Fruit fly (Drosophila melanogaster) whole organism, embryonic: ENCODE measurements around the gene CG31683.

Experiments used
- Awh ChIP-seq: fragments of 200-800 bp; sonication (Bioruptor generic); IDR thresholded peaks from 2 replicates; pipeline ENCODE4, ENCODE4 v1.3.6; 2022; ENCODE audit warnings: missing biosample characterization, missing genetic modification characterization
- CG10462 ChIP-seq: fragments of 200-800 bp; sonication (Bioruptor generic); optimal IDR thresholded peaks from 2 replicates; lab custom pipeline; 2016; ENCODE audit warnings: missing biosample characterization, missing genetic modification characterization
- CG10543 ChIP-seq: fragments of 200-800 bp; sonication (Bioruptor generic); optimal IDR thresholded peaks from 3 replicates; lab custom pipeline; 2017; ENCODE audit warnings: missing biosample characterization, mild to moderate bottlenecking, missing genetic modification characterization, moderate library complexity
- CG12219 ChIP-seq: fragments of 200-800 bp; sonication (Bioruptor generic); optimal IDR thresholded peaks from 3 replicates; lab custom pipeline; 2018; ENCODE audit warnings: missing biosample characterization, mild to moderate bottlenecking, missing genetic modification characterization
- CG12299 ChIP-seq: fragments of 200-800 bp; sonication (Bioruptor generic); optimal IDR thresholded peaks from 2 replicates; lab custom pipeline; 2018; ENCODE audit warnings: missing biosample characterization, mild to moderate bottlenecking, missing genetic modification characterization
- CG13424 ChIP-seq: fragments of 200-800 bp; sonication (Bioruptor generic); optimal IDR thresholded peaks from 2 replicates; lab custom pipeline; 2019; ENCODE audit warnings: missing biosample characterization, mild to moderate bottlenecking, missing genetic modification characterization, moderate library complexity
- CG14014 ChIP-seq: fragments of 200-800 bp; sonication (Bioruptor generic); IDR thresholded peaks from 2 replicates; pipeline ENCODE4 v1.3.6; 2022; ENCODE audit warnings: missing biosample characterization, missing genetic modification characterization
- CG14050 ChIP-seq: fragments of 200-800 bp; sonication (Bioruptor generic); IDR thresholded peaks from 3 replicates; pipeline ENCODE4 v1.3.6; 2022; ENCODE audit warnings: missing biosample characterization, missing genetic modification characterization
- CG15073 ChIP-seq: fragments of 200-800 bp; sonication (Bioruptor generic); optimal IDR thresholded peaks from 2 replicates; lab custom pipeline; 2016; ENCODE audit warnings: missing biosample characterization, missing genetic modification characterization
- CG15514 ChIP-seq: fragments of 200-800 bp; sonication (Bioruptor generic); optimal IDR thresholded peaks from 3 replicates; lab custom pipeline; 2017; ENCODE audit warnings: missing biosample characterization, missing genetic modification characterization, mild to moderate bottlenecking, moderate library complexity, missing genetic modification reagents
- CG17359 ChIP-seq: fragments of 200-800 bp; sonication (Bioruptor generic); optimal IDR thresholded peaks from 3 replicates; lab custom pipeline; 2018; ENCODE audit warnings: missing biosample characterization, mild to moderate bottlenecking, missing genetic modification characterization, moderate library complexity
- CG18011 ChIP-seq: fragments of 200-800 bp; sonication (Bioruptor generic); optimal IDR thresholded peaks from 2 replicates; lab custom pipeline; 2017; ENCODE audit warnings: missing biosample characterization, missing genetic modification characterization, mild to moderate bottlenecking, moderate library complexity, missing genotype
- CG18599 ChIP-seq: fragments of 200-800 bp; sonication (Bioruptor generic); optimal IDR thresholded peaks from 3 replicates; lab custom pipeline; 2017; ENCODE audit warnings: missing biosample characterization, missing genetic modification characterization, mild to moderate bottlenecking, moderate library complexity, missing genetic modification reagents
- CG2120 ChIP-seq: fragments of 200-800 bp; sonication (Bioruptor generic); optimal IDR thresholded peaks from 3 replicates; lab custom pipeline; 2016; ENCODE audit warnings: missing biosample characterization, missing genetic modification characterization
- CG31365 ChIP-seq: fragments of 200-800 bp; sonication (Bioruptor generic); optimal IDR thresholded peaks from 2 replicates; lab custom pipeline; 2018; ENCODE audit warnings: missing biosample characterization, mild to moderate bottlenecking, missing genetic modification characterization
- CG31388 ChIP-seq: fragments of 200-800 bp; sonication (Bioruptor generic); optimal IDR thresholded peaks from 2 replicates; lab custom pipeline; 2016; ENCODE audit warnings: missing biosample characterization, missing genetic modification characterization
- CG32532 ChIP-seq: fragments of 200-800 bp; sonication (Bioruptor generic); IDR thresholded peaks from 2 replicates; pipeline ENCODE4 v1.3.6; 2022; ENCODE audit warnings: missing biosample characterization, missing genetic modification characterization
- CG3407 ChIP-seq: fragments of 200-800 bp; sonication (Bioruptor generic); optimal IDR thresholded peaks from 2 replicates; lab custom pipeline; 2018; ENCODE audit warnings: missing biosample characterization, mild to moderate bottlenecking, missing genetic modification characterization
- CG3847 ChIP-seq: fragments of 200-800 bp; sonication (Bioruptor generic); IDR thresholded peaks from 2 replicates; pipeline ENCODE4 v1.3.6; 2022; ENCODE audit warnings: missing biosample characterization, missing genetic modification characterization
- CG4360 ChIP-seq: fragments of 200-800 bp; sonication (Bioruptor generic); IDR thresholded peaks from 2 replicates; pipeline ENCODE4 v1.3.6; 2022; ENCODE audit warnings: missing biosample characterization, missing genetic modification characterization
- CG4424 ChIP-seq: fragments of 200-800 bp; sonication (Bioruptor generic); optimal IDR thresholded peaks from 3 replicates; lab custom pipeline; 2016; ENCODE audit warnings: missing biosample characterization, missing genetic modification characterization
- CG4617 ChIP-seq: fragments of 200-800 bp; sonication (Bioruptor generic); optimal IDR thresholded peaks from 3 replicates; lab custom pipeline; 2016; ENCODE audit warnings: missing biosample characterization, missing genetic modification characterization, borderline replicate concordance
- CG6683 ChIP-seq: fragments of 200-800 bp; sonication (Bioruptor generic); optimal IDR thresholded peaks from 2 replicates; lab custom pipeline; 2017; ENCODE audit warnings: missing biosample characterization, mild to moderate bottlenecking, missing genetic modification characterization, missing genetic modification reagents
- CG6791 ChIP-seq: fragments of 200-800 bp; sonication (Bioruptor generic); IDR thresholded peaks from 3 replicates; pipeline ENCODE4 v1.3.6; 2022; ENCODE audit warnings: missing biosample characterization, missing genetic modification characterization; ENCODE audit not compliant: partially characterized antibody
- CG7928 ChIP-seq: fragments of 200-800 bp; sonication (Bioruptor generic); optimal IDR thresholded peaks from 2 replicates; lab custom pipeline; 2017; ENCODE audit warnings: missing biosample characterization, mild to moderate bottlenecking, missing genetic modification characterization
- Drgx ChIP-seq: fragments of 200-800 bp; sonication (Bioruptor generic); IDR thresholded peaks from 2 replicates; pipeline ENCODE4 v1.3.6; 2022; ENCODE audit warnings: missing biosample characterization, missing genetic modification characterization
- Elba2 ChIP-seq: fragments of 200-800 bp; sonication (Bioruptor generic); optimal IDR thresholded peaks from 3 replicates; lab custom pipeline; 2016; ENCODE audit warnings: missing biosample characterization, missing genetic modification characterization
- HLH3B ChIP-seq: fragments of 200-800 bp; sonication (Bioruptor generic); IDR thresholded peaks from 2 replicates; pipeline ENCODE4 v1.3.6; 2022; ENCODE audit warnings: missing biosample characterization, missing genetic modification characterization
- HLH54F ChIP-seq: fragments of 200-800 bp; sonication (Bioruptor generic); optimal IDR thresholded peaks from 3 replicates; lab custom pipeline; 2016; ENCODE audit warnings: missing biosample characterization, missing genetic modification characterization
- Hey ChIP-seq: fragments of 200-800 bp; sonication (Bioruptor generic); optimal IDR thresholded peaks from 3 replicates; lab custom pipeline; 2018; ENCODE audit warnings: missing biosample characterization, mild to moderate bottlenecking, missing genetic modification characterization
- Hmr ChIP-seq: fragments of 200-800 bp; sonication (Bioruptor generic); optimal IDR thresholded peaks from 3 replicates; lab custom pipeline; 2017; ENCODE audit warnings: mild to moderate bottlenecking, missing biosample characterization, missing genetic modification reagents, missing genetic modification characterization
- Kr ChIP-seq: fragments of 200-800 bp; sonication (Bioruptor generic); optimal IDR thresholded peaks from 2 replicates; lab custom pipeline; 2017; ENCODE audit warnings: missing biosample characterization, mild to moderate bottlenecking, missing genetic modification characterization
- Nf-YA ChIP-seq: fragments of 200-800 bp; sonication (Bioruptor generic); IDR thresholded peaks from 2 replicates; pipeline ENCODE4 v1.3.6; 2022; ENCODE audit warnings: missing biosample characterization, missing genetic modification characterization
- Sox102F ChIP-seq: fragments of 200-800 bp; sonication (Bioruptor generic); optimal IDR thresholded peaks from 2 replicates; lab custom pipeline; 2018; ENCODE audit warnings: missing biosample characterization, mild to moderate bottlenecking, missing genetic modification characterization, moderate library complexity
- Trl ChIP-seq, 3 experiments: fragments of >200 bp in 2 of 3; fragments of 200-800 bp in 1 of 3; sonication (Bioruptor generic) in 1 of 3; optimal IDR thresholded peaks; 2 replicates in 1 of 3; 3 replicates in 2 of 3; lab custom pipeline; 2016 to 2017; ENCODE audit warnings: missing biosample characterization in 1 of 3, missing genetic modification characterization in 1 of 3
- az2 ChIP-seq: fragments of 200-800 bp; sonication (Bioruptor generic); optimal IDR thresholded peaks from 3 replicates; lab custom pipeline; 2016; ENCODE audit warnings: missing biosample characterization, missing genetic modification characterization
- chinmo ChIP-seq: fragments of 200-800 bp; sonication (Bioruptor generic); IDR thresholded peaks from 4 replicates; pipeline ENCODE4 v1.3.6; 2022; ENCODE audit warnings: missing biosample characterization, missing genetic modification characterization; ENCODE audit not compliant: partially characterized antibody
- dmrt11E ChIP-seq: fragments of 200-800 bp; sonication (Bioruptor generic); optimal IDR thresholded peaks from 3 replicates; lab custom pipeline; 2018; ENCODE audit warnings: missing biosample characterization, mild to moderate bottlenecking, missing genetic modification characterization, moderate library complexity
- grau ChIP-seq: fragments of 200-800 bp; optimal IDR thresholded peaks from 3 replicates; lab custom pipeline; 2019; ENCODE audit warnings: missing biosample characterization, mild to moderate bottlenecking, missing genetic modification characterization, moderate library complexity
- hb ChIP-seq: fragments of 200-800 bp; sonication (Bioruptor generic); IDR thresholded peaks from 3 replicates; pipeline ENCODE4 v1.3.6; 2022; ENCODE audit warnings: missing biosample characterization, missing genetic modification characterization; ENCODE audit not compliant: partially characterized antibody
- lbe ChIP-seq: fragments of 200-800 bp; sonication (Bioruptor generic); optimal IDR thresholded peaks from 2 replicates; lab custom pipeline; 2016; ENCODE audit warnings: missing biosample characterization, mild to moderate bottlenecking, missing genetic modification characterization
- prd ChIP-seq, 3 experiments: fragments of >200 bp in 2 of 3; fragments of 200-800 bp in 1 of 3; sonication (Bioruptor generic) in 1 of 3; optimal IDR thresholded peaks in 2 of 3; IDR thresholded peaks in 1 of 3; 2 replicates in 2 of 3; 3 replicates in 1 of 3; pipeline versions ENCODE4 v1.3.6 to Lab custom; 2017 to 2022; ENCODE audit warnings: missing biosample characterization in 1 of 3, missing genetic modification characterization in 1 of 3
- ranshi ChIP-seq: fragments of 200-800 bp; sonication (Bioruptor generic); IDR thresholded peaks from 2 replicates; pipeline ENCODE4 v1.3.6; 2022; ENCODE audit warnings: missing biosample characterization, missing genetic modification characterization
- row ChIP-seq: fragments of 200-800 bp; sonication (Bioruptor generic); IDR thresholded peaks from 3 replicates; pipeline ENCODE4 v1.3.6; 2022; ENCODE audit warnings: missing biosample characterization, missing genetic modification characterization
- slbo ChIP-seq: fragments of 200-800 bp; sonication (Bioruptor generic); IDR thresholded peaks from 2 replicates; pipeline ENCODE4 v1.3.6; 2022; ENCODE audit warnings: missing biosample characterization, missing genetic modification characterization
- ssp ChIP-seq: fragments of 200-800 bp; sonication (Bioruptor generic); IDR thresholded peaks from 2 replicates; pipeline ENCODE4 v1.3.6; 2022; ENCODE audit warnings: missing biosample characterization, missing genetic modification characterization
- tll ChIP-seq, 2 experiments: fragments of 200-800 bp in 1 of 2; fragments of >200 bp in 1 of 2; sonication (Bioruptor generic) in 1 of 2; optimal IDR thresholded peaks; 2 replicates each; lab custom pipeline; 2017 to 2019; ENCODE audit warnings: missing biosample characterization in 2 of 2, missing genetic modification characterization in 2 of 2, mild to moderate bottlenecking in 1 of 2, moderate library complexity in 1 of 2

CG31683 gene

dm6 chr2L:20417597-20418286 lies 32.0 kb downstream of the CG31683 start (continued):
- TF ChIP-seq prd (optimal IDR thresholded peaks at IDR 0.05; lab: Kevin White, UChicago) (no peak), prd (GFP tag; IDR thresholded peaks at IDR 0.05; lab: Robert Waterston, UW) (peak; percentile 29; the same call in 1 of the 3 replicates), CG12219 (no peak), CG3847 (GFP tag; lab: Robert Waterston, UW) (no peak), Trl (optimal IDR thresholded peaks at IDR 0.05; lab: Kevin White, UChicago) (peak in 1 of 2 experiments; percentile 70), Trl (GFP tag; optimal IDR thresholded peaks at IDR 0.05; lab: Kevin White, UChicago) (no peak), CG31388 (GFP tag; lab: Kevin White, UChicago) (no peak), ranshi (GFP tag; lab: Robert Waterston, UW) (0 out of 2 replicates have a peak, but pooled peaks have one; percentile 15), Hmr (GFP tag; lab: Kevin White, UChicago) (no peak), CG14014 (peak; percentile 59), CG10462 (GFP tag; lab: Kevin White, UChicago) (no peak), CG17359 (peak; percentile 31), HLH54F (GFP tag; lab: Kevin White, UChicago) (peak; percentile 16), CG15514 (GFP tag; lab: Kevin White, UChicago) (no peak), CG31365 (no peak), CG10543 (GFP tag; lab: Kevin White, UChicago) (peak; percentile 57), ssp (GFP tag; lab: Robert Waterston, UW) (no peak), Elba2 (GFP tag; lab: Kevin White, UChicago) (no peak), dmrt11E (tag; lab: Kevin White, UChicago) (no peak), CG14050 (GFP tag; lab: Robert Waterston, UW) (peak; percentile 13; the same call in 1 of the 3 replicates), CG7928 (no peak), CG18011 (GFP tag; lab: Kevin White, UChicago) (no peak), CG18599 (peak; percentile 30), slbo (peak; percentile 52; the same call in 1 of the 2 replicates), Nf-YA (GFP tag; lab: Robert Waterston, UW) (no peak), Kr (GFP tag; lab: Kevin White, UChicago) (no peak), row (peak; percentile 75), CG4424 (peak; percentile 5), CG32532 (GFP tag; lab: Robert Waterston, UW) (peak; percentile 62), az2 (GFP tag; lab: Kevin White, UChicago) (peak; percentile 13), CG13424 (tag; lab: Kevin White, UChicago) (peak; percentile 31), Hey (tag; lab: Kevin White, UChicago) (no peak), CG6683 (GFP tag; lab: Kevin White, UChicago) (no peak), Drgx (GFP tag; lab: Robert Waterston, UW) (no peak), grau (tag; lab: Kevin White, UChicago) (peak; percentile 95), HLH3B (GFP tag; lab: Robert Waterston, UW) (0 out of 2 replicates have a peak, but pooled peaks have one; percentile 8), CG4617 (GFP tag; lab: Kevin White, UChicago) (no peak), tll (GFP tag; optimal IDR thresholded peaks at IDR 0.05; lab: Kevin White, UChicago) (no peak), CG3407 (no peak), CG12299 (peak; percentile 9), hb (no peak), CG4360 (no peak), Awh (GFP tag; lab: Robert Waterston, UW) (0 out of 2 replicates have a peak, but pooled peaks have one; percentile 14), chinmo (peak; percentile 35; the same call in 2 of the 4 replicates), CG2120 (GFP tag; lab: Kevin White, UChicago) (peak; percentile 59), Sox102F (GFP tag; lab: Kevin White, UChicago) (no peak), lbe (no peak), CG6791 (no peak), CG15073 (GFP tag; lab: Kevin White, UChicago) (no peak)
